Worm (Caenorhabditis elegans) whole organism, late embryonic: ENCODE results near the gene sprr-2.

ENCODE experiments used
- C38D4.7 ChIP-seq: fragments of 200-800 bp; sonication (Bioruptor generic); optimal IDR thresholded peaks from 2 replicates; lab custom pipeline; 2018; ENCODE audit warnings: mild to moderate bottlenecking, missing genetic modification characterization, moderate library complexity, missing compliant biosample characterization
- F13H6.1 ChIP-seq: sonication (generic microtip); optimal IDR thresholded peaks from 2 replicates; lab custom pipeline; 2016; ENCODE audit warnings: missing genetic modification characterization, missing compliant biosample characterization
- K02D7.2 ChIP-seq: sonication (generic microtip); optimal IDR thresholded peaks from 2 replicates; lab custom pipeline; 2017; ENCODE audit warnings: mild to moderate bottlenecking, missing genetic modification characterization, missing compliant biosample characterization
- K09A11.1 ChIP-seq: sonication (generic microtip); optimal IDR thresholded peaks from 2 replicates; lab custom pipeline; 2017; ENCODE audit warnings: antibody characterized with exemption, mild to moderate bottlenecking, missing genetic modification characterization, missing compliant biosample characterization; ENCODE audit not compliant: insufficient read depth
- Y22D7AL.16 ChIP-seq: sonication (generic microtip); optimal IDR thresholded peaks from 2 replicates; lab custom pipeline; 2016; ENCODE audit warnings: missing genetic modification characterization, missing compliant biosample characterization
- ama-1 ChIP-seq: fragments of 150-350 bp; optimal IDR thresholded peaks from 2 replicates; lab custom pipeline; 2014
- ceh-18 ChIP-seq: sonication (generic microtip); optimal IDR thresholded peaks from 2 replicates; lab custom pipeline; 2016; ENCODE audit warnings: missing genetic modification characterization, missing compliant biosample characterization
- ceh-2 ChIP-seq: sonication (generic microtip); optimal IDR thresholded peaks from 2 replicates; lab custom pipeline; 2016; ENCODE audit warnings: missing genotype, missing genetic modification characterization, missing compliant biosample characterization
- ceh-31 ChIP-seq: sonication (generic microtip); optimal IDR thresholded peaks from 2 replicates; lab custom pipeline; 2016; ENCODE audit warnings: missing genetic modification characterization, missing compliant biosample characterization
- ceh-34 ChIP-seq: sonication (generic microtip); optimal IDR thresholded peaks from 2 replicates; lab custom pipeline; 2016; ENCODE audit warnings: mild to moderate bottlenecking, missing genetic modification characterization, missing compliant biosample characterization
- ceh-48 ChIP-seq: sonication (generic microtip); optimal IDR thresholded peaks from 2 replicates; lab custom pipeline; 2016; ENCODE audit warnings: missing genetic modification characterization, inconsistent platforms, missing compliant biosample characterization
- che-1 ChIP-seq: sonication (generic microtip); optimal IDR thresholded peaks from 2 replicates; lab custom pipeline; 2016; ENCODE audit warnings: mild to moderate bottlenecking, missing genetic modification characterization, missing compliant biosample characterization
- elt-2 ChIP-seq: sonication (generic microtip); optimal IDR thresholded peaks from 2 replicates; lab custom pipeline; 2016; ENCODE audit warnings: missing genetic modification reagents, missing genetic modification characterization, missing compliant biosample characterization
- eyg-1 ChIP-seq: sonication (generic microtip); optimal IDR thresholded peaks from 2 replicates; lab custom pipeline; 2016; ENCODE audit warnings: missing genotype, missing genetic modification characterization, missing compliant biosample characterization
- fkh-6 ChIP-seq: sonication (generic microtip); optimal IDR thresholded peaks from 2 replicates; lab custom pipeline; 2016; ENCODE audit warnings: missing genetic modification characterization, missing compliant biosample characterization
- gmeb-2 ChIP-seq: sonication (generic microtip); optimal IDR thresholded peaks from 2 replicates; lab custom pipeline; 2016; ENCODE audit warnings: missing genetic modification characterization, inconsistent platforms, missing compliant biosample characterization
- hlh-13 ChIP-seq: fragments of 200-800 bp; sonication (Bioruptor generic); optimal IDR thresholded peaks from 2 replicates; lab custom pipeline; 2018; ENCODE audit warnings: mild to moderate bottlenecking, missing genetic modification characterization, missing compliant biosample characterization
- hlh-30 ChIP-seq: sonication (generic microtip); optimal IDR thresholded peaks from 2 replicates; lab custom pipeline; 2017; ENCODE audit warnings: antibody characterized with exemption, missing genetic modification characterization, missing compliant biosample characterization; ENCODE audit not compliant: insufficient read depth
- hlh-6 ChIP-seq: sonication (generic microtip); optimal IDR thresholded peaks from 2 replicates; lab custom pipeline; 2016; ENCODE audit warnings: missing genotype, missing genetic modification characterization, missing compliant biosample characterization
- hlh-8 ChIP-seq: sonication (generic microtip); optimal IDR thresholded peaks from 2 replicates; lab custom pipeline; 2016; ENCODE audit warnings: missing genotype, missing genetic modification characterization, missing compliant biosample characterization
- lim-6 ChIP-seq: sonication (generic microtip); optimal IDR thresholded peaks from 2 replicates; lab custom pipeline; 2016; ENCODE audit warnings: missing genetic modification characterization, missing compliant biosample characterization
- lin-11 ChIP-seq: fragments of 200-800 bp; sonication (Bioruptor generic); optimal IDR thresholded peaks from 2 replicates; lab custom pipeline; 2018; ENCODE audit warnings: mild to moderate bottlenecking, missing genetic modification characterization, missing compliant biosample characterization
- madf-2 ChIP-seq: sonication (generic microtip); optimal IDR thresholded peaks from 2 replicates; lab custom pipeline; 2017; ENCODE audit warnings: missing genetic modification characterization, missing compliant biosample characterization
- nfya-1 ChIP-seq: sonication (generic microtip); optimal IDR thresholded peaks from 2 replicates; lab custom pipeline; 2017; ENCODE audit warnings: missing genetic modification characterization, mild to moderate bottlenecking, missing compliant biosample characterization, antibody characterized with exemption, moderate library complexity
- nhr-11 ChIP-seq: fragments of 150-350 bp; optimal IDR thresholded peaks from 2 replicates; lab custom pipeline; 2014; ENCODE audit warnings: missing biosample characterization, missing genetic modification characterization
- nhr-232 ChIP-seq: sonication (generic microtip); optimal IDR thresholded peaks from 2 replicates; lab custom pipeline; 2016; ENCODE audit warnings: missing genetic modification characterization, missing compliant biosample characterization
- odd-2 ChIP-seq: sonication (generic microtip); optimal IDR thresholded peaks from 2 replicates; lab custom pipeline; 2017; ENCODE audit warnings: antibody characterized with exemption, mild to moderate bottlenecking, missing genetic modification characterization, missing compliant biosample characterization
- pat-9 ChIP-seq: fragments of 200-800 bp; sonication (Bioruptor generic); optimal IDR thresholded peaks from 2 replicates; lab custom pipeline; 2018; ENCODE audit warnings: mild to moderate bottlenecking, missing genetic modification characterization, moderate library complexity, missing compliant biosample characterization
- pax-1 ChIP-seq: fragments of 150-350 bp; optimal IDR thresholded peaks from 2 replicates; lab custom pipeline; 2014; ENCODE audit warnings: missing biosample characterization, missing genetic modification characterization
- pha-2 ChIP-seq: sonication (generic microtip); optimal IDR thresholded peaks from 2 replicates; lab custom pipeline; 2017; ENCODE audit warnings: mild to moderate bottlenecking, missing genetic modification characterization, missing compliant biosample characterization
- pha-4 ChIP-seq: fragments of 150-350 bp; optimal IDR thresholded peaks from 2 replicates; lab custom pipeline; 2018; ENCODE audit warnings: missing biosample characterization, missing genetic modification reagents, missing genetic modification characterization
- pqm-1 ChIP-seq: sonication (generic microtip); optimal IDR thresholded peaks from 2 replicates; lab custom pipeline; 2016; ENCODE audit warnings: missing genetic modification characterization, missing compliant biosample characterization
- ref-2 ChIP-seq: sonication (generic microtip); optimal IDR thresholded peaks from 2 replicates; lab custom pipeline; 2016; ENCODE audit warnings: missing genetic modification characterization, missing compliant biosample characterization
- sdc-2 ChIP-seq: sonication (generic microtip); optimal IDR thresholded peaks from 2 replicates; lab custom pipeline; 2016; ENCODE audit warnings: missing genotype, missing genetic modification characterization, missing compliant biosample characterization
- sox-2 ChIP-seq: fragments of 200-800 bp; sonication (Bioruptor generic); IDR thresholded peaks from 2 replicates; pipeline ENCODE4 v1.3.6; 2022; ENCODE audit warnings: missing genetic modification reagents, missing genetic modification characterization, missing compliant biosample characterization
- syd-9 ChIP-seq: sonication (generic microtip); optimal IDR thresholded peaks from 2 replicates; lab custom pipeline; 2016; ENCODE audit warnings: mild to moderate bottlenecking, missing genetic modification characterization, moderate library complexity, missing compliant biosample characterization
- tbx-2 ChIP-seq: sonication (generic microtip); optimal IDR thresholded peaks from 2 replicates; lab custom pipeline; 2016; ENCODE audit warnings: missing genetic modification characterization, missing compliant biosample characterization
- unc-3 ChIP-seq, 2 experiments: fragments of 200-800 bp in 1 of 2; sonication (Bioruptor generic) in 1 of 2; sonication (generic microtip) in 1 of 2; conservative IDR thresholded peaks in 1 of 2; optimal IDR thresholded peaks in 1 of 2; 2 replicates each; pipeline versions ENCODE4 v1.3.6 to Lab custom; 2016 to 2022; ENCODE audit warnings: missing compliant biosample characterization in 2 of 2, missing genetic modification characterization in 2 of 2, missing genetic modification reagents in 1 of 2
- unc-42 ChIP-seq: sonication (generic microtip); optimal IDR thresholded peaks from 2 replicates; lab custom pipeline; 2016; ENCODE audit warnings: missing genotype, missing genetic modification characterization, missing compliant biosample characterization
- unc-55 ChIP-seq: sonication (generic microtip); optimal IDR thresholded peaks from 2 replicates; lab custom pipeline; 2017; ENCODE audit warnings: missing biosample characterization, missing genetic modification reagents, missing genetic modification characterization
- unc-86 ChIP-seq: sonication (generic microtip); optimal IDR thresholded peaks from 2 replicates; lab custom pipeline; 2016; ENCODE audit warnings: missing genetic modification characterization, missing compliant biosample characterization
- zip-5 ChIP-seq: sonication (generic microtip); optimal IDR thresholded peaks from 2 replicates; lab custom pipeline; 2016; ENCODE audit warnings: missing genetic modification characterization, missing compliant biosample characterization
- ztf-16 ChIP-seq: sonication (generic microtip); optimal IDR thresholded peaks from 2 replicates; lab custom pipeline; 2017; ENCODE audit warnings: missing genetic modification characterization, missing compliant biosample characterization

Gene sprr-2

ce11 chrX:14824490-14825050 is 31.3 kb downstream of the sprr-2 start, which contains the start of gene mbk-1:
mbk-1 (minus strand) TSS chrX:14824540.
- TF ChIP-seq pax-1, result no peak
- no peak for TF ChIP-seq ama-1 (lab: Kevin White, UChicago)
- no peak for TF ChIP-seq gmeb-2 (tag; lab: Kevin White, UChicago)
- no peak for TF ChIP-seq ref-2 (tag; lab: Kevin White, UChicago)
- no peak for TF ChIP-seq madf-2 (tag; lab: Kevin White, UChicago)
- TF ChIP-seq ceh-18 (tag; lab: Kevin White, UChicago), result peak; percentile 38
- TF ChIP-seq eyg-1, result no peak
- peak; percentile 67 for TF ChIP-seq tbx-2 (tag; lab: Kevin White, UChicago)
- no peak for TF ChIP-seq hlh-6 (tag; lab: Kevin White, UChicago)
- no peak for TF ChIP-seq K09A11.1 (tag; lab: Kevin White, UChicago)
- TF ChIP-seq ceh-31, result peak; percentile 52
- TF ChIP-seq sdc-2 (tag; lab: Kevin White, UChicago), result peak; percentile 76
- no peak for TF ChIP-seq Y22D7AL.16
- TF ChIP-seq pat-9 (tag; lab: Kevin White, UChicago), result no peak
- peak; percentile 65 for TF ChIP-seq ceh-34 (tag; lab: Kevin White, UChicago)
- no peak for TF ChIP-seq pha-4 (tag; lab: Kevin White, UChicago)
- no peak for TF ChIP-seq lim-6 (tag; lab: Kevin White, UChicago)
- TF ChIP-seq fkh-6 (tag; lab: Kevin White, UChicago), result no peak
- TF ChIP-seq unc-55 (GFP tag; lab: Kevin White, UChicago), result peak; percentile 78
- TF ChIP-seq nhr-11 (tag; lab: Kevin White, UChicago), result no peak
- no peak for TF ChIP-seq F13H6.1 (tag; lab: Kevin White, UChicago)
- TF ChIP-seq nfya-1 (tag; lab: Kevin White, UChicago), result peak; percentile 75
- peak; percentile 93 for TF ChIP-seq hlh-30 (tag; lab: Kevin White, UChicago)
- peak; percentile 28 for TF ChIP-seq unc-42 (tag; lab: Kevin White, UChicago)
- TF ChIP-seq lin-11 (tag; lab: Kevin White, UChicago), result no peak
- TF ChIP-seq pqm-1 (tag; lab: Kevin White, UChicago), result no peak
- no peak for TF ChIP-seq pha-2 (tag; lab: Kevin White, UChicago)
- no peak for TF ChIP-seq K02D7.2 (tag; lab: Kevin White, UChicago)
- no peak for TF ChIP-seq unc-86
- no peak for TF ChIP-seq hlh-13
- no peak for TF ChIP-seq C38D4.7 (GFP tag; lab: Kevin White, UChicago)
- TF ChIP-seq hlh-8 (tag; lab: Kevin White, UChicago), result peak; percentile 0
- TF ChIP-seq elt-2 (tag; lab: Kevin White, UChicago), result peak; percentile 11
- peak; percentile 8 for TF ChIP-seq syd-9 (tag; lab: Kevin White, UChicago)
- peak; percentile 40 for TF ChIP-seq ceh-2 (tag; lab: Kevin White, UChicago)

ce11 chrX:14828766-14829165 is 35.5 kb downstream of the sprr-2 start:
- TF ChIP-seq unc-86, result no peak
- TF ChIP-seq sdc-2 (tag; lab: Kevin White, UChicago), result no peak
- TF ChIP-seq sox-2, result no peak
- no peak for TF ChIP-seq ref-2 (tag; lab: Kevin White, UChicago)
- TF ChIP-seq ztf-16, result no peak
- no peak for TF ChIP-seq hlh-13
- no peak for TF ChIP-seq unc-3 (GFP tag; conservative IDR thresholded peaks at IDR 0.05; lab: Robert Waterston, UW)
- TF ChIP-seq unc-3 (tag; optimal IDR thresholded peaks at IDR 0.05; lab: Kevin White, UChicago), result no peak
- no peak for TF ChIP-seq odd-2 (tag; lab: Kevin White, UChicago)
- TF ChIP-seq pqm-1 (tag; lab: Kevin White, UChicago), result no peak
- no peak for TF ChIP-seq zip-5 (tag; lab: Kevin White, UChicago)
- no peak for TF ChIP-seq Y22D7AL.16
- TF ChIP-seq che-1 (tag; lab: Kevin White, UChicago), result no peak
- TF ChIP-seq ceh-48, result no peak
- no peak for TF ChIP-seq nhr-232 (tag; lab: Kevin White, UChicago)
